Fruit fly (Drosophila melanogaster) whole organism, embryonic: ENCODE results near the gene Elal.

Experiments used
- Adf1 ChIP-seq: fragments of 200-800 bp; sonication (Bioruptor generic); IDR thresholded peaks from 2 replicates; pipeline ENCODE4 v1.3.6; 2022; ENCODE audit warnings: missing biosample characterization, missing genetic modification characterization
- Aef1 ChIP-seq: fragments of 200-800 bp; sonication (Bioruptor generic); IDR thresholded peaks from 3 replicates; pipeline ENCODE4 v1.3.6; 2022; ENCODE audit warnings: missing biosample characterization, missing genetic modification characterization
- CG1024 ChIP-seq: fragments of 200-800 bp; sonication (Bioruptor generic); IDR thresholded peaks from 2 replicates; pipeline ENCODE4 v1.3.6; 2022; ENCODE audit warnings: missing biosample characterization, missing genetic modification characterization
- CG10543 ChIP-seq: fragments of 200-800 bp; sonication (Bioruptor generic); optimal IDR thresholded peaks from 3 replicates; lab custom pipeline; 2017; ENCODE audit warnings: missing biosample characterization, mild to moderate bottlenecking, missing genetic modification characterization, moderate library complexity
- CG10979 ChIP-seq: fragments of 200-800 bp; sonication (Bioruptor generic); optimal IDR thresholded peaks from 2 replicates; lab custom pipeline; 2018; ENCODE audit warnings: missing biosample characterization, mild to moderate bottlenecking, missing genetic modification characterization, moderate library complexity
- CG11093 ChIP-seq: fragments of 200-800 bp; sonication (Bioruptor generic); IDR thresholded peaks from 3 replicates; pipeline ENCODE4 v1.3.6; 2022; ENCODE audit warnings: missing biosample characterization, missing genetic modification characterization
- CG11398 ChIP-seq: fragments of 200-800 bp; sonication (Bioruptor generic); optimal IDR thresholded peaks from 2 replicates; lab custom pipeline; 2016; ENCODE audit warnings: missing biosample characterization, missing genetic modification characterization
- CG11504 ChIP-seq: fragments of 200-800 bp; sonication (Bioruptor generic); optimal IDR thresholded peaks from 3 replicates; lab custom pipeline; 2019; ENCODE audit warnings: missing biosample characterization, mild to moderate bottlenecking, missing genetic modification characterization, moderate library complexity
- CG11696 ChIP-seq: fragments of 200-800 bp; sonication (Bioruptor generic); IDR thresholded peaks from 2 replicates; pipeline ENCODE4 v1.3.6; 2022; ENCODE audit warnings: missing biosample characterization, missing genetic modification characterization
- CG12104 ChIP-seq: fragments of 200-800 bp; sonication (Bioruptor generic); optimal IDR thresholded peaks from 3 replicates; lab custom pipeline; 2016; ENCODE audit warnings: missing biosample characterization, missing genetic modification characterization
- CG1603 ChIP-seq: fragments of 200-800 bp; sonication (Bioruptor generic); optimal IDR thresholded peaks from 2 replicates; lab custom pipeline; 2019; ENCODE audit warnings: missing biosample characterization, mild to moderate bottlenecking, missing genetic modification characterization, moderate library complexity
- CG17328 ChIP-seq: fragments of 200-800 bp; sonication (Bioruptor generic); IDR thresholded peaks from 2 replicates; pipeline ENCODE4 v1.3.6; 2022; ENCODE audit warnings: missing biosample characterization, missing genetic modification characterization
- CG31365 ChIP-seq: fragments of 200-800 bp; sonication (Bioruptor generic); optimal IDR thresholded peaks from 2 replicates; lab custom pipeline; 2018; ENCODE audit warnings: missing biosample characterization, mild to moderate bottlenecking, missing genetic modification characterization
- CG34422 ChIP-seq: fragments of 200-800 bp; sonication (Bioruptor generic); IDR thresholded peaks from 3 replicates; pipeline ENCODE4 v1.3.6; 2022; ENCODE audit warnings: missing biosample characterization, missing genetic modification characterization
- CG3838 ChIP-seq: fragments of 200-800 bp; sonication (Bioruptor generic); optimal IDR thresholded peaks from 3 replicates; lab custom pipeline; 2016; ENCODE audit warnings: missing biosample characterization, missing genetic modification characterization
- CG7372 ChIP-seq: fragments of 200-800 bp; sonication (Bioruptor generic); IDR thresholded peaks from 2 replicates; pipeline ENCODE4 v1.3.6; 2022; ENCODE audit warnings: missing biosample characterization, missing genetic modification characterization
- CTCF ChIP-seq: fragments of 200-800 bp; sonication (Bioruptor generic); optimal IDR thresholded peaks from 2 replicates; lab custom pipeline; 2017; ENCODE audit warnings: missing biosample characterization, mild to moderate bottlenecking, missing genetic modification characterization, moderate library complexity
- CoRest ChIP-seq: fragments of 200-800 bp; sonication (Bioruptor generic); optimal IDR thresholded peaks from 3 replicates; lab custom pipeline; 2018; ENCODE audit warnings: missing biosample characterization, mild to moderate bottlenecking, missing genetic modification characterization, moderate library complexity
- ERR ChIP-seq: fragments of 200-800 bp; sonication (Bioruptor generic); optimal IDR thresholded peaks from 2 replicates; lab custom pipeline; 2016; ENCODE audit warnings: missing biosample characterization, missing genetic modification characterization
- Fer3 ChIP-seq: fragments of 200-800 bp; sonication (Bioruptor generic); optimal IDR thresholded peaks from 2 replicates; lab custom pipeline; 2018; ENCODE audit warnings: missing biosample characterization, mild to moderate bottlenecking, missing genetic modification characterization, moderate library complexity
- H15 ChIP-seq: fragments of 200-800 bp; sonication (Bioruptor generic); IDR thresholded peaks from 3 replicates; pipeline ENCODE4 v1.3.6; 2022; ENCODE audit warnings: missing biosample characterization, missing genetic modification characterization
- HHEX ChIP-seq: fragments of 200-800 bp; sonication (Bioruptor generic); optimal IDR thresholded peaks from 3 replicates; lab custom pipeline; 2017; ENCODE audit warnings: missing biosample characterization, mild to moderate bottlenecking, missing genetic modification characterization, missing genetic modification reagents
- Hr3 ChIP-seq: fragments of 200-800 bp; sonication (Bioruptor generic); optimal IDR thresholded peaks from 3 replicates; lab custom pipeline; 2016; ENCODE audit warnings: missing biosample characterization, missing genetic modification characterization
- Hr51 ChIP-seq, 2 experiments: fragments of 200-800 bp; sonication (Bioruptor generic); optimal IDR thresholded peaks; 2 replicates in 1 of 2; 3 replicates in 1 of 2; lab custom pipeline; 2016 to 2018; ENCODE audit warnings: missing biosample characterization in 2 of 2, missing genetic modification characterization in 2 of 2, mild to moderate bottlenecking in 1 of 2, moderate library complexity in 1 of 2
- Lpt ChIP-seq: fragments of >200 bp; optimal IDR thresholded peaks from 2 replicates; lab custom pipeline; 2018; ENCODE audit warnings: missing biosample characterization, missing genetic modification characterization
- Nf-YC ChIP-seq: fragments of 200-800 bp; optimal IDR thresholded peaks from 3 replicates; lab custom pipeline; 2019; ENCODE audit warnings: missing biosample characterization, mild to moderate bottlenecking, missing genetic modification characterization, moderate library complexity
- Oli ChIP-seq: fragments of 200-800 bp; sonication (Bioruptor generic); optimal IDR thresholded peaks from 2 replicates; lab custom pipeline; 2018; ENCODE audit warnings: missing biosample characterization, mild to moderate bottlenecking, missing genetic modification characterization, moderate library complexity
- Rfx ChIP-seq: fragments of 200-800 bp; sonication (Bioruptor generic); IDR thresholded peaks from 2 replicates; pipeline ENCODE4 v1.3.6; 2022; ENCODE audit warnings: missing biosample characterization, missing genetic modification characterization
- Rx ChIP-seq: fragments of 200-800 bp; sonication (Bioruptor generic); IDR thresholded peaks from 2 replicates; pipeline ENCODE4 v1.3.6; 2022; ENCODE audit warnings: missing biosample characterization, missing genetic modification characterization
- Side ChIP-seq: fragments of 200-800 bp; sonication (Bioruptor generic); optimal IDR thresholded peaks from 2 replicates; lab custom pipeline; 2016; ENCODE audit warnings: missing biosample characterization, missing genetic modification characterization
- Stat92E ChIP-seq, 3 experiments: fragments of >200 bp in 2 of 3; fragments of 200-800 bp in 1 of 3; sonication (Bioruptor generic) in 1 of 3; optimal IDR thresholded peaks; 2 replicates each; lab custom pipeline; 2017 to 2019; ENCODE audit warnings: missing biosample characterization in 3 of 3, missing genetic modification characterization in 3 of 3, mild to moderate bottlenecking in 1 of 3, moderate library complexity in 1 of 3
- Tbp ChIP-seq: fragments of >200 bp; optimal IDR thresholded peaks from 2 replicates; lab custom pipeline; 2018; ENCODE audit warnings: missing biosample characterization, missing genetic modification characterization
- amos ChIP-seq: fragments of 200-800 bp; sonication (Bioruptor generic); IDR thresholded peaks from 2 replicates; pipeline ENCODE4 v1.3.6; 2022; ENCODE audit warnings: missing biosample characterization, missing genetic modification characterization; ENCODE audit not compliant: partially characterized antibody
- ara ChIP-seq: fragments of 200-800 bp; sonication (Bioruptor generic); IDR thresholded peaks from 2 replicates; pipeline ENCODE4 v1.3.6; 2022; ENCODE audit warnings: missing biosample characterization, missing genetic modification characterization
- cato ChIP-seq: fragments of 200-800 bp; sonication (Bioruptor generic); optimal IDR thresholded peaks from 2 replicates; lab custom pipeline; 2016; ENCODE audit warnings: missing biosample characterization, missing genetic modification characterization, borderline replicate concordance
- dm ChIP-seq: fragments of 200-800 bp; sonication (Bioruptor generic); optimal IDR thresholded peaks from 3 replicates; lab custom pipeline; 2016; ENCODE audit warnings: missing biosample characterization, missing genetic modification characterization
- dmrt11E ChIP-seq: fragments of 200-800 bp; sonication (Bioruptor generic); optimal IDR thresholded peaks from 3 replicates; lab custom pipeline; 2018; ENCODE audit warnings: missing biosample characterization, mild to moderate bottlenecking, missing genetic modification characterization, moderate library complexity
- en ChIP-seq: fragments of 200-800 bp; sonication (Bioruptor generic); optimal IDR thresholded peaks from 2 replicates; lab custom pipeline; 2016; ENCODE audit warnings: missing biosample characterization, missing genetic modification characterization
- fd64A ChIP-seq: fragments of 200-800 bp; sonication (Bioruptor generic); optimal IDR thresholded peaks from 3 replicates; lab custom pipeline; 2018; ENCODE audit warnings: missing biosample characterization, mild to moderate bottlenecking, missing genetic modification characterization
- ftz-f1 ChIP-seq: fragments of 200-800 bp; sonication (Bioruptor generic); optimal IDR thresholded peaks from 2 replicates; lab custom pipeline; 2016; ENCODE audit warnings: missing biosample characterization, missing genetic modification characterization
- fu2 ChIP-seq: fragments of 200-800 bp; sonication (Bioruptor generic); optimal IDR thresholded peaks from 2 replicates; lab custom pipeline; 2016; ENCODE audit warnings: missing biosample characterization, missing genetic modification characterization
- gcm ChIP-seq: fragments of 200-800 bp; sonication (Bioruptor generic); optimal IDR thresholded peaks from 2 replicates; lab custom pipeline; 2019; ENCODE audit warnings: missing biosample characterization, mild to moderate bottlenecking, missing genetic modification characterization, moderate library complexity
- jumu ChIP-seq: fragments of 200-800 bp; sonication (Bioruptor generic); optimal IDR thresholded peaks from 3 replicates; lab custom pipeline; 2016; ENCODE audit warnings: missing biosample characterization, missing genetic modification characterization
- ken ChIP-seq: fragments of 200-800 bp; sonication (Bioruptor generic); IDR thresholded peaks from 3 replicates; pipeline ENCODE4 v1.3.6; 2022; ENCODE audit warnings: missing biosample characterization, missing genetic modification characterization
- lab ChIP-seq: fragments of 200-800 bp; sonication (Bioruptor generic); optimal IDR thresholded peaks from 3 replicates; lab custom pipeline; 2017; ENCODE audit warnings: missing biosample characterization, missing genetic modification characterization, mild to moderate bottlenecking, moderate library complexity, missing genetic modification reagents
- mld ChIP-seq: fragments of 200-800 bp; sonication (Bioruptor generic); IDR thresholded peaks from 3 replicates; pipeline ENCODE4 v1.3.6; 2022; ENCODE audit warnings: missing biosample characterization, missing genetic modification characterization; ENCODE audit not compliant: partially characterized antibody
- psq ChIP-seq: fragments of 200-800 bp; sonication (Bioruptor generic); optimal IDR thresholded peaks from 2 replicates; lab custom pipeline; 2017; ENCODE audit warnings: missing biosample characterization, missing genetic modification characterization
- sc ChIP-seq, 3 experiments: fragments of >200 bp in 2 of 3; fragments of 200-800 bp in 1 of 3; sonication (Bioruptor generic) in 1 of 3; optimal IDR thresholded peaks; 2 replicates in 2 of 3; 3 replicates in 1 of 3; lab custom pipeline; 2017; ENCODE audit warnings: mild to moderate bottlenecking in 1 of 3, missing biosample characterization in 1 of 3, missing genetic modification characterization in 1 of 3, missing genetic modification reagents in 1 of 3
- seq ChIP-seq: fragments of 200-800 bp; sonication (Bioruptor generic); IDR thresholded peaks from 2 replicates; pipeline ENCODE4 v1.3.6; 2022; ENCODE audit warnings: missing biosample characterization, missing genetic modification characterization

The Elal gene

dm6 chr3R:24893320-24893955 is 28.3 kb downstream of the Elal start (continued):
- TF ChIP-seq CTCF, result no peak
- TF ChIP-seq CG11093 (GFP tag; lab: Robert Waterston, UW), result 0 out of 3 replicates have a peak, but pooled peaks have one; percentile 38
- peak; percentile 57 for TF ChIP-seq CG11696
- no peak for TF ChIP-seq CG11398 (GFP tag; lab: Kevin White, UChicago)
- peak; percentile 91 for TF ChIP-seq CoRest (tag; lab: Kevin White, UChicago)
- TF ChIP-seq Side, result no peak
- TF ChIP-seq Aef1 (GFP tag; lab: Robert Waterston, UW), result peak; percentile 35; the same call in 1 of the 3 replicates
- peak; percentile 78 for TF ChIP-seq Oli (tag; lab: Kevin White, UChicago)
- TF ChIP-seq ftz-f1 (GFP tag; lab: Kevin White, UChicago), result no peak
- TF ChIP-seq CG11504, result peak; percentile 90
- no peak for TF ChIP-seq jumu (GFP tag; lab: Kevin White, UChicago)
- no peak for TF ChIP-seq ken
- peak in 1 of 3 experiments; percentile 38 for TF ChIP-seq Stat92E (GFP tag; optimal IDR thresholded peaks at IDR 0.05; lab: Kevin White, UChicago)
- peak in 1 of 2 experiments; percentile 86 for TF ChIP-seq Hr51 (GFP tag; optimal IDR thresholded peaks at IDR 0.05; lab: Kevin White, UChicago)
- no peak for TF ChIP-seq Lpt (GFP tag; lab: Kevin White, UChicago)
- TF ChIP-seq psq (GFP tag; lab: Kevin White, UChicago), result peak; percentile 21
- no peak for TF ChIP-seq fd64A (GFP tag; lab: Kevin White, UChicago)
- no peak for TF ChIP-seq CG7372 (GFP tag; lab: Robert Waterston, UW)
- TF ChIP-seq en (GFP tag; lab: Kevin White, UChicago), result no peak
- TF ChIP-seq Tbp (GFP tag; lab: Kevin White, UChicago), result no peak
- TF ChIP-seq ara (GFP tag; lab: Robert Waterston, UW), result peak; percentile 65
- no peak for TF ChIP-seq CG10543
- no peak for TF ChIP-seq dm (GFP tag; lab: Kevin White, UChicago)
- no peak for TF ChIP-seq CG3838 (GFP tag; lab: Kevin White, UChicago)
- peak; percentile 75 for TF ChIP-seq lab
- no peak for TF ChIP-seq Rx (GFP tag; lab: Robert Waterston, UW)
- TF ChIP-seq Adf1 (GFP tag; lab: Robert Waterston, UW), result no peak
- no peak for TF ChIP-seq ERR (GFP tag; lab: Kevin White, UChicago)
- no peak for TF ChIP-seq amos (GFP tag; lab: Robert Waterston, UW)
- no peak for TF ChIP-seq fu2 (GFP tag; lab: Kevin White, UChicago)
- peak; percentile 72 for TF ChIP-seq Hr3
- peak; percentile 95 for TF ChIP-seq CG10979 (tag; lab: Kevin White, UChicago)
- no peak for TF ChIP-seq CG1603 (tag; lab: Kevin White, UChicago)
- peak; percentile 68 for TF ChIP-seq Fer3 (tag; lab: Kevin White, UChicago)
- 0 out of 2 replicates have a peak, but pooled peaks have one; percentile 45 for TF ChIP-seq seq
- no peak for TF ChIP-seq CG31365 (tag; lab: Kevin White, UChicago)
- peak; percentile 73 for TF ChIP-seq HHEX
- peak; percentile 90 for TF ChIP-seq dmrt11E (tag; lab: Kevin White, UChicago)
- TF ChIP-seq gcm (GFP tag; lab: Kevin White, UChicago), result peak; percentile 88
- TF ChIP-seq CG17328 (GFP tag; lab: Robert Waterston, UW), result peak; percentile 65
- peak; percentile 68 for TF ChIP-seq CG12104 (GFP tag; lab: Kevin White, UChicago)
- TF ChIP-seq Nf-YC (tag; lab: Kevin White, UChicago), result peak; percentile 68
- no peak for TF ChIP-seq sc (optimal IDR thresholded peaks at IDR 0.05; lab: Kevin White, UChicago)
- peak; percentile 48 for TF ChIP-seq sc (GFP tag; optimal IDR thresholded peaks at IDR 0.05; lab: Kevin White, UChicago)
- TF ChIP-seq cato (GFP tag; lab: Kevin White, UChicago), result peak; percentile 35
- peak; percentile 54 for TF ChIP-seq Rfx
- TF ChIP-seq mld (GFP tag; lab: Robert Waterston, UW), result no peak
- TF ChIP-seq CG1024 (GFP tag; lab: Robert Waterston, UW), result 0 out of 2 replicates have a peak, but pooled peaks have one; percentile 2
- TF ChIP-seq H15 (GFP tag; lab: Robert Waterston, UW), result peak; percentile 28; the same call in 1 of the 3 replicates
- peak; percentile 55; the same call in 1 of the 3 replicates for TF ChIP-seq CG34422 (GFP tag; lab: Robert Waterston, UW)
